Worm (Caenorhabditis elegans) whole organism, young adult: ENCODE measurements around the gene sre-32.

Experiments
- B0019.2 ChIP-seq: fragments of 200-800 bp; sonication (Bioruptor generic); conservative IDR thresholded peaks from 2 replicates; pipeline ENCODE4 v1.3.6; 2022; ENCODE audit warnings: missing genetic modification reagents, missing genetic modification characterization, missing compliant biosample characterization
- B0035.1 ChIP-seq: sonication (generic microtip); optimal IDR thresholded peaks from 2 replicates; lab custom pipeline; 2016; ENCODE audit warnings: missing genetic modification characterization, mild to moderate bottlenecking, missing compliant biosample characterization, missing genotype, missing genetic modification reagents
- C06A6.2 ChIP-seq: fragments of 200-800 bp; sonication (Bioruptor generic); conservative IDR thresholded peaks from 2 replicates; pipeline ENCODE4 v1.3.6; 2022; ENCODE audit warnings: missing genetic modification characterization, missing compliant biosample characterization
- C17E4.6 ChIP-seq: fragments of 200-800 bp; sonication (Bioruptor generic); IDR thresholded peaks from 2 replicates; pipeline ENCODE4 v1.3.6; 2022; ENCODE audit warnings: missing genetic modification reagents, missing genetic modification characterization, missing compliant biosample characterization
- F10E7.11 ChIP-seq: sonication (generic microtip); optimal IDR thresholded peaks from 2 replicates; lab custom pipeline; 2017; ENCODE audit warnings: mild to moderate bottlenecking, missing genetic modification characterization, moderate library complexity, missing compliant biosample characterization
- F49E8.2 ChIP-seq: sonication (generic microtip); optimal IDR thresholded peaks from 3 replicates; lab custom pipeline; 2017; ENCODE audit warnings: missing genetic modification characterization, mild to moderate bottlenecking, missing compliant biosample characterization, antibody characterized with exemption, moderate library complexity; ENCODE audit not compliant: insufficient read depth
- F52B5.7 ChIP-seq: sonication (generic microtip); optimal IDR thresholded peaks from 2 replicates; lab custom pipeline; 2016; ENCODE audit warnings: mild to moderate bottlenecking, missing genetic modification characterization, missing compliant biosample characterization
- F57C9.4 ChIP-seq: sonication (generic microtip); optimal IDR thresholded peaks from 2 replicates; lab custom pipeline; 2017; ENCODE audit warnings: mild to moderate bottlenecking, missing genetic modification characterization, missing compliant biosample characterization
- K11D2.4 ChIP-seq: fragments of 200-800 bp; sonication (Bioruptor generic); IDR thresholded peaks from 2 replicates; pipeline ENCODE4 v1.3.6; 2022; ENCODE audit warnings: missing genetic modification reagents, missing genetic modification characterization, missing compliant biosample characterization
- K12H6.12 ChIP-seq: fragments of 200-800 bp; sonication (Bioruptor generic); optimal IDR thresholded peaks from 2 replicates; lab custom pipeline; 2018; ENCODE audit warnings: mild to moderate bottlenecking, missing genetic modification characterization, missing compliant biosample characterization
- Y53F4B.3 ChIP-seq: fragments of 200-800 bp; sonication (Bioruptor generic); IDR thresholded peaks from 2 replicates; pipeline ENCODE4 v1.3.6; 2022; ENCODE audit warnings: missing genetic modification reagents, missing genetic modification characterization, missing compliant biosample characterization
- Y56A3A.18 ChIP-seq: fragments of 200-800 bp; sonication (Bioruptor generic); IDR thresholded peaks from 2 replicates; pipeline ENCODE4 v1.3.6; 2022; ENCODE audit warnings: missing genetic modification reagents, missing genetic modification characterization, missing compliant biosample characterization
- Y95B8A.8 ChIP-seq: fragments of 200-800 bp; sonication (Bioruptor generic); IDR thresholded peaks from 2 replicates; pipeline ENCODE4 v1.3.6; 2022; ENCODE audit warnings: missing genetic modification reagents, missing genetic modification characterization, missing compliant biosample characterization
- akir-1 ChIP-seq: fragments of 200-800 bp; sonication (Bioruptor generic); optimal IDR thresholded peaks from 2 replicates; lab custom pipeline; 2018; ENCODE audit warnings: mild to moderate bottlenecking, missing genetic modification characterization, moderate library complexity, missing compliant biosample characterization
- ama-1 ChIP-seq, 3 experiments: fragments of 150-350 bp in 1 of 3; sonication (generic microtip) in 2 of 3; optimal IDR thresholded peaks; 2 replicates each; lab custom pipeline; 2014 to 2018; ENCODE audit warnings: missing biosample characterization in 2 of 3, missing genetic modification characterization in 2 of 3, missing genetic modification reagents in 2 of 3
- aptf-2 ChIP-seq: fragments of 200-800 bp; sonication (Bioruptor generic); conservative IDR thresholded peaks from 2 replicates; pipeline ENCODE4 v1.3.6; 2022; ENCODE audit warnings: missing genetic modification reagents, missing genetic modification characterization, missing compliant biosample characterization
- attf-3 ChIP-seq: fragments of 200-800 bp; sonication (Bioruptor generic); conservative IDR thresholded peaks from 2 replicates; pipeline ENCODE4 v1.3.6; 2022; ENCODE audit warnings: missing genetic modification reagents, missing genetic modification characterization, missing compliant biosample characterization
- cebp-2 ChIP-seq: fragments of 200-800 bp; sonication (Bioruptor generic); IDR thresholded peaks from 2 replicates; pipeline ENCODE4 v1.3.6; 2022; ENCODE audit warnings: missing genetic modification characterization, missing compliant biosample characterization
- ceh-27 ChIP-seq: fragments of 200-800 bp; sonication (Bioruptor generic); optimal IDR thresholded peaks from 2 replicates; lab custom pipeline; 2018; ENCODE audit warnings: mild to moderate bottlenecking, missing genetic modification characterization, moderate library complexity, missing compliant biosample characterization
- ceh-79 ChIP-seq: sonication (generic microtip); optimal IDR thresholded peaks from 2 replicates; lab custom pipeline; 2017; ENCODE audit warnings: mild to moderate bottlenecking, missing genetic modification characterization, missing compliant biosample characterization
- dpff-1 ChIP-seq: sonication (generic microtip); optimal IDR thresholded peaks from 2 replicates; lab custom pipeline; 2017; ENCODE audit warnings: mild to moderate bottlenecking, missing genetic modification characterization, missing compliant biosample characterization
- egl-18 ChIP-seq: fragments of 200-800 bp; sonication (Bioruptor generic); IDR thresholded peaks from 2 replicates; pipeline ENCODE4 v1.3.6; 2022; ENCODE audit warnings: missing genetic modification reagents, missing genetic modification characterization, missing compliant biosample characterization
- ekl-4 ChIP-seq: fragments of 200-800 bp; sonication (Bioruptor generic); IDR thresholded peaks from 2 replicates; pipeline ENCODE4 v1.3.6; 2022; ENCODE audit warnings: missing genetic modification reagents, missing genetic modification characterization, missing compliant biosample characterization
- gei-17 ChIP-seq: fragments of 200-800 bp; sonication (Bioruptor generic); optimal IDR thresholded peaks from 2 replicates; lab custom pipeline; 2018; ENCODE audit warnings: mild to moderate bottlenecking, missing genetic modification characterization, missing compliant biosample characterization
- hrde-1 ChIP-seq: sonication (generic microtip); optimal IDR thresholded peaks from 2 replicates; lab custom pipeline; 2016; ENCODE audit warnings: missing genetic modification characterization, mild to moderate bottlenecking, missing compliant biosample characterization, moderate library complexity, missing genotype, missing genetic modification reagents, borderline replicate concordance
- lin-26 ChIP-seq: fragments of 200-800 bp; sonication (Bioruptor generic); IDR thresholded peaks from 2 replicates; pipeline ENCODE4 v1.3.6; 2022; ENCODE audit warnings: missing genetic modification reagents, missing genetic modification characterization, missing compliant biosample characterization
- lin-40 ChIP-seq: sonication (generic microtip); optimal IDR thresholded peaks from 2 replicates; lab custom pipeline; 2016; ENCODE audit warnings: missing genetic modification characterization, mild to moderate bottlenecking, missing compliant biosample characterization, missing genotype, missing genetic modification reagents
- lin-54 ChIP-seq: fragments of 200-800 bp; sonication (Bioruptor generic); optimal IDR thresholded peaks from 2 replicates; lab custom pipeline; 2018; ENCODE audit warnings: mild to moderate bottlenecking, missing genetic modification characterization, missing compliant biosample characterization
- lsy-27 ChIP-seq: sonication (generic microtip); optimal IDR thresholded peaks from 2 replicates; lab custom pipeline; 2017; ENCODE audit warnings: missing genetic modification characterization, mild to moderate bottlenecking, missing compliant biosample characterization, antibody characterized with exemption, missing genotype, borderline replicate concordance; ENCODE audit not compliant: insufficient read depth
- madf-10 ChIP-seq: sonication (generic microtip); optimal IDR thresholded peaks from 2 replicates; lab custom pipeline; 2016; ENCODE audit warnings: mild to moderate bottlenecking, missing genetic modification characterization, missing compliant biosample characterization
- madf-8 ChIP-seq: fragments of 200-800 bp; sonication (Bioruptor generic); conservative IDR thresholded peaks from 2 replicates; pipeline ENCODE4 v1.3.6; 2022; ENCODE audit warnings: missing genetic modification reagents, missing genetic modification characterization, missing compliant biosample characterization
- mcd-1 ChIP-seq: fragments of 200-800 bp; sonication (Bioruptor generic); IDR thresholded peaks from 2 replicates; pipeline ENCODE4 v1.3.6; 2022; ENCODE audit warnings: missing genetic modification reagents, missing genetic modification characterization, missing compliant biosample characterization
- mel-28 ChIP-seq: sonication (generic microtip); optimal IDR thresholded peaks from 2 replicates; lab custom pipeline; 2016; ENCODE audit warnings: borderline replicate concordance, mild to moderate bottlenecking, missing genetic modification characterization, missing compliant biosample characterization
- mes-4 ChIP-seq: sonication (generic microtip); optimal IDR thresholded peaks from 2 replicates; lab custom pipeline; 2016; ENCODE audit warnings: missing genotype, missing genetic modification characterization, missing compliant biosample characterization
- nfya-1 ChIP-seq: sonication (generic microtip); optimal IDR thresholded peaks from 2 replicates; lab custom pipeline; 2017; ENCODE audit warnings: antibody characterized with exemption, missing compliant biosample characterization, missing genetic modification characterization, borderline replicate concordance; ENCODE audit not compliant: insufficient read depth
- nfya-2 ChIP-seq: fragments of 200-800 bp; sonication (Bioruptor generic); IDR thresholded peaks from 2 replicates; pipeline ENCODE4 v1.3.6; 2022; ENCODE audit warnings: missing genetic modification reagents, missing genetic modification characterization, missing compliant biosample characterization
- nhr-120 ChIP-seq: fragments of 200-800 bp; sonication (Bioruptor generic); IDR thresholded peaks from 2 replicates; pipeline ENCODE4 v1.3.6; 2022; ENCODE audit warnings: missing genetic modification characterization, missing compliant biosample characterization
- nhr-27 ChIP-seq: fragments of 200-800 bp; sonication (Bioruptor generic); optimal IDR thresholded peaks from 2 replicates; lab custom pipeline; 2018; ENCODE audit warnings: mild to moderate bottlenecking, missing genetic modification characterization, moderate library complexity, missing compliant biosample characterization
- pbrm-1 ChIP-seq: fragments of 200-800 bp; sonication (Bioruptor generic); IDR thresholded peaks from 2 replicates; pipeline ENCODE4 v1.3.6; 2022; ENCODE audit warnings: missing genetic modification reagents, missing genetic modification characterization, missing compliant biosample characterization
- snpc-1.1 ChIP-seq: sonication (generic microtip); optimal IDR thresholded peaks from 2 replicates; lab custom pipeline; 2017; ENCODE audit warnings: missing genetic modification characterization, mild to moderate bottlenecking, missing compliant biosample characterization, antibody characterized with exemption, moderate library complexity, missing genotype, missing genetic modification reagents; ENCODE audit not compliant: insufficient read depth
- snpc-4 ChIP-seq, 5 experiments: fragments of 150-350 bp in 1 of 5; sonication (generic microtip) in 4 of 5; optimal IDR thresholded peaks; 2 replicates each; lab custom pipeline; 2014 to 2018; ENCODE audit warnings: missing genetic modification characterization in 5 of 5, missing biosample characterization in 3 of 5, antibody characterized with exemption in 2 of 5, mild to moderate bottlenecking in 2 of 5, missing compliant biosample characterization in 2 of 5, missing genotype in 2 of 5, moderate library complexity in 2 of 5, missing genetic modification reagents in 1 of 5
- tlf-1 ChIP-seq: fragments of 200-800 bp; sonication (Bioruptor generic); optimal IDR thresholded peaks from 2 replicates; lab custom pipeline; 2018; ENCODE audit warnings: mild to moderate bottlenecking, missing genetic modification characterization, missing compliant biosample characterization
- ztf-3 ChIP-seq: fragments of 200-800 bp; sonication (Bioruptor generic); optimal IDR thresholded peaks from 2 replicates; lab custom pipeline; 2018; ENCODE audit warnings: mild to moderate bottlenecking, missing genetic modification characterization, missing compliant biosample characterization

Gene sre-32

ce11 chrII:12496981-12497380 is 40.4 kb upstream of the sre-32 start, which contains the start of gene T21B4.3 (continued):
- TF ChIP-seq tlf-1 (no peak), nhr-27 (tag; lab: Kevin White, UChicago) (no peak), lin-26 (no peak)

DNA sequence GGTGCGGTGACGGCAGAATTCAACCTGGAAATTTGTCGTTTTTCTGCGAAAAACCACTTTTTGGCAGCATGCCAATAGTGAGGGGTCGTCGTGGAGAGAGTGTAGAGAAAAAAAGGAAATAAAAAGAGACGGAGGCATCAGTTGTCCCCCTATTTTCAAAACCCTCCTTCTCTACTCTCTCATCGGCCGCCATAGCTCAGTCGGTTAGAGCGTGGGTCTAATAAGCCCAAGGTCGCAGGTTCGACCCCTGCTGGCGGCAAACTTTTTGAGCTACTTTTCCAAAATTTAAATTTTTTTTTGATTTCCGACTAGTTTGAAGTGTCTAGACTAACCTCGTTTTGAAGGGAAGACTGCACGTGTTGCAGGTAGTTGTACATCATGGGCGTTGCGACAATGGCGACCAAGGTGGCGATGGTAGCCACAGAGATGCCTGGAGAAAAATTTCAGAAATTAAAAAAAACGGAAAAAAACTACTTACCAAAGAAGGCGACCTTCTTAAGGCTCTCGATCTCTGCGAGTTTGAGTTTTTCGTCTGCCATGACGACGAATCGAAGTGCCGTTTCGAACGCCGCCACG is 38.1 kb upstream of the sre-32 start, which contains the start of gene col-85:
TSS of gene col-85 (minus strand) at position 540 of the 576 bp plus-strand sequence.
- TF ChIP-seq K11D2.4: peak; percentile 70
- TF ChIP-seq hrde-1 (tag; lab: Kevin White, UChicago): peak; percentile 74
- no peak; the same call in 1 of the 2 replicates for TF ChIP-seq madf-8 (GFP tag; lab: Robert Waterston, UW)
- TF ChIP-seq nfya-2 (GFP tag; lab: Robert Waterston, UW): 0 out of 2 replicates have a peak, but pooled peaks have one; percentile 41
- 0 out of 2 replicates have a peak, but pooled peaks have one; percentile 28 for TF ChIP-seq nhr-120
- peak; percentile 57 for TF ChIP-seq tlf-1
- TF ChIP-seq snpc-1.1 (tag; lab: Kevin White, UChicago): peak; percentile 90
- TF ChIP-seq K12H6.12 (tag; lab: Kevin White, UChicago): peak; percentile 23
- peak; percentile 78 for TF ChIP-seq lin-54 (GFP tag; lab: Kevin White, UChicago)
- TF ChIP-seq C06A6.2 (GFP tag; lab: Robert Waterston, UW): 0 out of 2 replicates have a peak, but pooled peaks have one; percentile 35
- TF ChIP-seq madf-10 (tag; lab: Kevin White, UChicago): peak; percentile 84
- TF ChIP-seq ceh-79: peak; percentile 23
- TF ChIP-seq lsy-27: peak; percentile 29
- peak; percentile 36 for TF ChIP-seq ceh-27 (GFP tag; lab: Kevin White, UChicago)
- 0 out of 2 replicates have a peak, but pooled peaks have one; percentile 65 for TF ChIP-seq Y95B8A.8 (GFP tag; lab: Robert Waterston, UW)
- peak; percentile 72 for TF ChIP-seq ekl-4 (GFP tag; lab: Robert Waterston, UW)
- no peak for TF ChIP-seq lin-40
- peak; percentile 78 for TF ChIP-seq F10E7.11 (tag; lab: Kevin White, UChicago)
- TF ChIP-seq Y56A3A.18: peak; percentile 56; the same call in 1 of the 2 replicates
- peak; percentile 68 for TF ChIP-seq F49E8.2 (tag; lab: Kevin White, UChicago)
- TF ChIP-seq F57C9.4 (tag; lab: Kevin White, UChicago): no peak
- peak; percentile 72 for TF ChIP-seq B0035.1 (tag; lab: Kevin White, UChicago)
- TF ChIP-seq cebp-2 (GFP tag; lab: Robert Waterston, UW): peak; percentile 77; the same call in 1 of the 2 replicates
- peak; percentile 55 for TF ChIP-seq ztf-3
- TF ChIP-seq akir-1 (GFP tag; lab: Kevin White, UChicago): no peak
- 0 out of 2 replicates have a peak, but pooled peaks have one; percentile 34 for TF ChIP-seq aptf-2
- TF ChIP-seq pbrm-1 (GFP tag; lab: Robert Waterston, UW): peak; percentile 92
- TF ChIP-seq mes-4 (tag; lab: Kevin White, UChicago): peak; percentile 45
- TF ChIP-seq attf-3 (GFP tag; lab: Robert Waterston, UW): peak; percentile 77
- TF ChIP-seq C17E4.6 (GFP tag; lab: Robert Waterston, UW): no peak
- TF ChIP-seq Y53F4B.3 (GFP tag; lab: Robert Waterston, UW): no peak; the same call in 1 of the 2 replicates
- TF ChIP-seq F52B5.7 (tag; lab: Kevin White, UChicago): peak; percentile 63
- TF ChIP-seq ama-1 (optimal IDR thresholded peaks at IDR 0.05; lab: Kevin White, UChicago): no peak
- peak in 1 of 2 experiments; percentile 82 for TF ChIP-seq ama-1 (GFP tag; optimal IDR thresholded peaks at IDR 0.05; lab: Kevin White, UChicago)
- no peak for TF ChIP-seq dpff-1 (tag; lab: Kevin White, UChicago)
- TF ChIP-seq snpc-4 (GFP tag; optimal IDR thresholded peaks at IDR 0.05; lab: Kevin White, UChicago): peak; percentile 91
- TF ChIP-seq snpc-4 (tag; optimal IDR thresholded peaks at IDR 0.05; lab: Kevin White, UChicago): peak; percentile 92 to 97 (median 95)
- TF ChIP-seq B0019.2 (GFP tag; lab: Robert Waterston, UW): peak; percentile 75
- no peak for TF ChIP-seq nfya-1 (tag; lab: Kevin White, UChicago)
- 0 out of 2 replicates have a peak, but pooled peaks have one; percentile 50 for TF ChIP-seq egl-18 (GFP tag; lab: Robert Waterston, UW)
- TF ChIP-seq mcd-1: peak; percentile 86
- peak; percentile 3 for TF ChIP-seq mel-28
- TF ChIP-seq gei-17 (GFP tag; lab: Kevin White, UChicago): peak; percentile 5
